Fruit fly (Drosophila melanogaster) whole organism: ENCODE data around the gene mRpS18C.

Experiments
- CG8478 ChIP-seq: fragments of >200 bp; optimal IDR thresholded peaks from 2 replicates; lab custom pipeline; 2018; ENCODE audit warnings: inconsistent platforms
- usp ChIP-seq: fragments of >200 bp; optimal IDR thresholded peaks from 2 replicates; lab custom pipeline; 2017; ENCODE audit warnings: missing biosample characterization, missing genetic modification characterization, mixed read lengths

- TF ChIP-seq usp (GFP tag; lab: Kevin White, UChicago) (no peak), CG8478 (lab: Kevin White, UChicago) (no peak)
Measured at dm6 chr3R:30455817-30456544, 32.2 kb downstream of the mRpS18C start, which contains the start of gene aralar1.
